Worm (Caenorhabditis elegans) whole organism, midembryonic: ENCODE data around the gene grl-9.

Experiments
- T22C8.4 ChIP-seq: fragments of 200-800 bp; sonication (Bioruptor generic); IDR thresholded peaks from 2 replicates; pipeline ENCODE4 v1.3.6; 2022; ENCODE audit warnings: missing genetic modification characterization, missing compliant biosample characterization
- flt-1 ChIP-seq: fragments of 200-800 bp; sonication (Bioruptor generic); IDR thresholded peaks from 2 replicates; pipeline ENCODE4 v1.3.6; 2022; ENCODE audit warnings: missing genetic modification characterization, missing compliant biosample characterization
- med-1 ChIP-seq: sonication (generic microtip); optimal IDR thresholded peaks from 2 replicates; lab custom pipeline; 2017; ENCODE audit warnings: missing genetic modification characterization, mild to moderate bottlenecking, missing compliant biosample characterization, antibody characterized with exemption, missing genetic modification reagents; ENCODE audit not compliant: insufficient read depth
- ref-1 ChIP-seq: fragments of 200-800 bp; sonication (Bioruptor generic); conservative IDR thresholded peaks from 2 replicates; pipeline ENCODE4 v1.3.6; 2022; ENCODE audit warnings: missing genetic modification reagents, missing genetic modification characterization, missing compliant biosample characterization
- tab-1 ChIP-seq: fragments of 200-800 bp; sonication (Bioruptor generic); IDR thresholded peaks from 2 replicates; pipeline ENCODE4 v1.3.6; 2022; ENCODE audit warnings: missing genetic modification characterization, missing compliant biosample characterization
- ztf-23 ChIP-seq: fragments of 200-800 bp; sonication (Bioruptor generic); IDR thresholded peaks from 2 replicates; pipeline ENCODE4 v1.3.6; 2022; ENCODE audit warnings: missing genetic modification reagents, missing genetic modification characterization, missing compliant biosample characterization

DNA sequence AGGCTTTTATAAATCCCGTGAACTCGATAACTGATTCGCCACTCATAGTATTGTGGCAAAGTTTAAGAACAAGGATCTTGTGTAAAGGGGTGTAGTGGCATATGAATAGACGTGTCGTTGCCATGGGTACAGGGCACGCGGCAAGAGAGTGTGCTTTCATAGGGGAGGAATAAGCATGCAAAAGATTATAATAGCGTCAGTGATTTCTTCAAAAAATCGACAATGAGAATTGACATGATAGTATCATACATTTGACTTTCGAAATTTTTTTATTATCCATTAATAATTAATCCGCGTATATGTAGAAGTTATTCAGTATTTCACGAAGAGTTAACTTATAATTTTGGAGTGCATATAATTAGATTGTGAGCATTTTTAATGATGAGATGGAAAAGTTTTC lies 33.5 kb upstream of the grl-9 start, which contains the start of gene bbs-8:
- TF ChIP-seq ztf-23 (GFP tag; lab: Robert Waterston, UW) (0 out of 2 replicates have a peak, but pooled peaks have one; percentile 2), T22C8.4 (GFP tag; lab: Robert Waterston, UW) (no peak), ref-1 (GFP tag; lab: Robert Waterston, UW) (no peak), flt-1 (GFP tag; lab: Robert Waterston, UW) (no peak), med-1 (GFP tag; lab: Kevin White, UChicago) (no peak), tab-1 (GFP tag; lab: Robert Waterston, UW) (no peak)
